Worm (Caenorhabditis elegans): ENCODE data around the gene F59B1.4.
"Not testable (repeated sequence)": the region's sequence is repeated elsewhere in the genome, so short reads cannot be mapped to it uniquely, and the experiment has no call there.

Gene F59B1.4

DNA sequence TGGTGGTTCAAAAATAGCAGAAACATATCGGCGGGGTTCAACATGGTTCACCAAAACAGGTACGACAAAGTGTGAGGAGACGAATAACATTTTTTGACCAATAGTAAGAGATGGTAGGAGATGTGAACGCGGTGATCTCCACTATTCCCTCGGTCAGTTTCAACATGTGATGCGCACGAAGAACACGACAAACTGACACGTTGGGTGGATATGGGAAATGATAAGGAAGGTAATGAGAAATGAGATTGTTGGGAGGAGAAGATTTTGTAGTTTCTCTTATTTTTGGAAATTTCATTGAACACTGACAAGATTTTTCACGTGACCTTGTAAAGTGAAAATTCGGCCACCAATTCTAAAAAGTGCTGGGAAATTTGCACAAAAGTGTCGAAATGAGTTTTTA, 16.1 kb downstream of the F59B1.4 start:
- no peak for TF ChIP-seq unc-39 (tag; optimal IDR thresholded peaks at IDR 0.05)
- TF ChIP-seq nhr-23 (tag; optimal IDR thresholded peaks at IDR 0.05): peak; percentile 26
- no peak for TF ChIP-seq tbx-2 (tag; optimal IDR thresholded peaks at IDR 0.05)
- peak; percentile 47 for TF ChIP-seq nhr-43 (tag; optimal IDR thresholded peaks at IDR 0.05; ENCODE audit: poor library complexity, severe bottlenecking)

- TF ChIP-seq elt-2 (tag; optimal IDR thresholded peaks at IDR 0.05) (no peak), zag-1 (tag; optimal IDR thresholded peaks at IDR 0.05) (no peak), fkh-2 (tag; optimal IDR thresholded peaks at IDR 0.05) (no peak), tbx-2 (tag; optimal IDR thresholded peaks at IDR 0.05) (no peak), nhr-43 (tag; optimal IDR thresholded peaks at IDR 0.05; ENCODE audit: poor library complexity, severe bottlenecking) (no peak), sea-2 (GFP tag; optimal IDR thresholded peaks at IDR 0.05) (no peak), nhr-67 (tag; optimal IDR thresholded peaks at IDR 0.05) (no peak), pqm-1 (tag; optimal IDR thresholded peaks at IDR 0.05) (no peak), ceh-16 (tag; optimal IDR thresholded peaks at IDR 0.05) (no peak), unc-62 (GFP tag; optimal IDR thresholded peaks at IDR 0.05) (no peak), nhr-77 (tag; optimal IDR thresholded peaks at IDR 0.05) (no peak), nhr-12 (tag; optimal IDR thresholded peaks at IDR 0.05) (no peak), egl-27 (tag; optimal IDR thresholded peaks at IDR 0.05) (no peak), nhr-11 (tag; optimal IDR thresholded peaks at IDR 0.05) (no peak), nhr-23 (tag; optimal IDR thresholded peaks at IDR 0.05) (no peak), nhr-25 (tag; optimal IDR thresholded peaks at IDR 0.05) (no peak), elt-1 (tag; optimal IDR thresholded peaks at IDR 0.05) (no peak), ztf-11 (tag; optimal IDR thresholded peaks at IDR 0.05) (no peak)
Measured at ce11 chrV:3606391-3606790, 20.5 kb downstream of the F59B1.4 start.

- TF ChIP-seq elt-2 (tag; optimal IDR thresholded peaks at IDR 0.05) (no peak), ceh-9 (tag; optimal IDR thresholded peaks at IDR 0.05) (no peak), daf-12 (tag; optimal IDR thresholded peaks at IDR 0.05) (no peak), ceh-28 (tag; optimal IDR thresholded peaks at IDR 0.05) (no peak), eor-1 (tag; optimal IDR thresholded peaks at IDR 0.05) (no peak), pqm-1 (tag; optimal IDR thresholded peaks at IDR 0.05) (no peak), aly-2 (tag; optimal IDR thresholded peaks at IDR 0.05) (no peak), tbx-2 (tag; optimal IDR thresholded peaks at IDR 0.05) (no peak), nhr-43 (tag; optimal IDR thresholded peaks at IDR 0.05; ENCODE audit: poor library complexity, severe bottlenecking) (no peak), ztf-11 (tag; optimal IDR thresholded peaks at IDR 0.05) (no peak), elt-3 (tag; optimal IDR thresholded peaks at IDR 0.05) (no peak)
Measured at ce11 chrV:3605325-3605724, 21.5 kb downstream of the F59B1.4 start, which contains the start of gene T22F3.8. Gene T22F3.8, minus strand, starts transcription at chrV:3605425.

DNA sequence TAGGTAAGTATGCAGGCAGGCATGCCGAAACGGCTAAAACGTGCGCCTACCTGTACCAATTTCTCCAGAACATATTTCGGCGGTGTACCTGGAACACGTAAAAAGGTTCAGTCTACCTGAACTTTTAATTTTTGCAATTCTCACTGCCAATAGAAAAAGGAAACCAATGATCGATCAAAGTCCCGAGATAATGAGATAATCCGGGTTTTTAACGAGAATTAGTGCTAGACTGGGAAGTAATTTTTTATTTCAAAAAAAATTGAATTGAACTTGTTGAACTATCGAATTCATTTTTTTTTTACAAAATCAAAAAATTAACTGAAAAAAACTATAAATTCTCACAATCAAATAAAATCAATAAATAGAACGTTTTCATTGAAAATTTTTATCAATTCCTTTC, 26.3 kb downstream of the F59B1.4 start, which contains the start of gene T22F3.7:
TSS of gene T22F3.7 (minus strand) at position 101 of the 400 bp plus-strand sequence.
- TF ChIP-seq fkh-2 (tag; optimal IDR thresholded peaks at IDR 0.05) (no peak), jun-1 (tag; optimal IDR thresholded peaks at IDR 0.05) (no peak), ztf-4 (tag; optimal IDR thresholded peaks at IDR 0.05) (no peak), nhr-11 (tag; optimal IDR thresholded peaks at IDR 0.05) (no peak), zag-1 (tag; optimal IDR thresholded peaks at IDR 0.05) (no peak), ceh-28 (tag; optimal IDR thresholded peaks at IDR 0.05) (no peak), elt-3 (tag; optimal IDR thresholded peaks at IDR 0.05) (no peak), nhr-43 (tag; optimal IDR thresholded peaks at IDR 0.05; ENCODE audit: poor library complexity, severe bottlenecking) (no peak), ZK546.5 (tag; optimal IDR thresholded peaks at IDR 0.05) (no peak), fos-1 (tag; optimal IDR thresholded peaks at IDR 0.05) (no peak), egl-5 (tag; optimal IDR thresholded peaks at IDR 0.05) (no peak), nhr-77 (tag; optimal IDR thresholded peaks at IDR 0.05) (no peak), ztf-11 (tag; optimal IDR thresholded peaks at IDR 0.05) (no peak), unc-39 (tag; optimal IDR thresholded peaks at IDR 0.05) (no peak), elt-2 (tag; optimal IDR thresholded peaks at IDR 0.05) (no peak), nhr-12 (tag; optimal IDR thresholded peaks at IDR 0.05) (no peak), sea-2 (GFP tag; optimal IDR thresholded peaks at IDR 0.05) (no peak), ceh-82 (tag; optimal IDR thresholded peaks at IDR 0.05) (no peak), nhr-67 (tag; optimal IDR thresholded peaks at IDR 0.05) (no peak)

DNA sequence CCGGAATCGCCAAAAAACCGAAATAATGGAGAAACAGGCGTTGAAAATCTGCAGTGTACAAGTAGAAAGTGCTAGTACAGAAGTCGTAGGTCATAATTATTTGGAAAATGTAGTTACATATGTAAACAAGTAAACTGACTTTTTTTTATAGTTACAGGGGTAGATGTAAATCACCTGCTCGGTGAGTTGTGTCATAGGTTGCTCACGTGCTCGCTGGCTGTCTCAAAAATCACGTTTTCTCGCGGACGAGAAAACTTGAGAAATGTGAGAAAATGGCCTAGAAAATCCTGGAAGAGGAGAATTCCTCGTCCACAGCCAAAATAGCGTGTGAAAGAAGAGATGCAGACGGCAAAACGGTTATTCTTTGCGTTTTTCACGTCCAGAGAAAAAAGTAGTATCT, 29.8 kb downstream of the F59B1.4 start, which contains the start of gene srh-212:
TSS of gene srh-212 (minus strand) at position 101 of the 400 bp plus-strand sequence.
- TF ChIP-seq ztf-4, ztf-11, nhr-11 (tag; optimal IDR thresholded peaks at IDR 0.05): not testable (repeated sequence)

All from whole organism, L3 larva.